Fruit fly (Drosophila melanogaster) whole organism, adult: ENCODE results near the gene CG18269.

ENCODE experiments used
- CG11617 ChIP-seq: fragments of 200-800 bp; sonication (Bioruptor generic); optimal IDR thresholded peaks from 2 replicates; lab custom pipeline; 2017; ENCODE audit warnings: mild to moderate bottlenecking, missing biosample characterization, missing genetic modification reagents, missing genetic modification characterization
- Crg-1 ChIP-seq: fragments of 200-800 bp; sonication (Bioruptor generic); optimal IDR thresholded peaks from 2 replicates; lab custom pipeline; 2016; ENCODE audit warnings: missing biosample characterization, missing genetic modification characterization
- kay ChIP-seq: fragments of 200-800 bp; sonication (Bioruptor generic); peaks from one replicate; lab custom pipeline; 2016; ENCODE audit warnings: missing biosample characterization, missing genetic modification characterization, borderline replicate concordance
- tj ChIP-seq: fragments of 200-800 bp; sonication (Bioruptor generic); optimal IDR thresholded peaks from 3 replicates; lab custom pipeline; 2017; ENCODE audit warnings: missing biosample characterization, mild to moderate bottlenecking, missing genetic modification characterization, moderate library complexity

dm6 chr2L:5588314-5588713 is 36.7 kb downstream of the CG18269 start, which contains the start of gene CG7251:
- TF ChIP-seq Crg-1 (GFP tag; lab: Kevin White, UChicago), result no peak
- TF ChIP-seq tj (GFP tag; lab: Kevin White, UChicago), result no peak
- no peak for TF ChIP-seq CG11617
- no peak for TF ChIP-seq kay (GFP tag; lab: Kevin White, UChicago)
